Worm (Caenorhabditis elegans) whole organism, L4/young adult: ENCODE data around the gene cnc-5.

Experiments used
- W03F9.2 ChIP-seq: fragments of 150-350 bp; optimal IDR thresholded peaks from 2 replicates; lab custom pipeline; 2014; ENCODE audit warnings: missing biosample characterization, missing genetic modification characterization
- him-1 ChIP-seq: sonication (generic microtip); optimal IDR thresholded peaks from 2 replicates; lab custom pipeline; 2016; ENCODE audit warnings: missing genotype, missing genetic modification reagents, missing genetic modification characterization, missing compliant biosample characterization

DNA sequence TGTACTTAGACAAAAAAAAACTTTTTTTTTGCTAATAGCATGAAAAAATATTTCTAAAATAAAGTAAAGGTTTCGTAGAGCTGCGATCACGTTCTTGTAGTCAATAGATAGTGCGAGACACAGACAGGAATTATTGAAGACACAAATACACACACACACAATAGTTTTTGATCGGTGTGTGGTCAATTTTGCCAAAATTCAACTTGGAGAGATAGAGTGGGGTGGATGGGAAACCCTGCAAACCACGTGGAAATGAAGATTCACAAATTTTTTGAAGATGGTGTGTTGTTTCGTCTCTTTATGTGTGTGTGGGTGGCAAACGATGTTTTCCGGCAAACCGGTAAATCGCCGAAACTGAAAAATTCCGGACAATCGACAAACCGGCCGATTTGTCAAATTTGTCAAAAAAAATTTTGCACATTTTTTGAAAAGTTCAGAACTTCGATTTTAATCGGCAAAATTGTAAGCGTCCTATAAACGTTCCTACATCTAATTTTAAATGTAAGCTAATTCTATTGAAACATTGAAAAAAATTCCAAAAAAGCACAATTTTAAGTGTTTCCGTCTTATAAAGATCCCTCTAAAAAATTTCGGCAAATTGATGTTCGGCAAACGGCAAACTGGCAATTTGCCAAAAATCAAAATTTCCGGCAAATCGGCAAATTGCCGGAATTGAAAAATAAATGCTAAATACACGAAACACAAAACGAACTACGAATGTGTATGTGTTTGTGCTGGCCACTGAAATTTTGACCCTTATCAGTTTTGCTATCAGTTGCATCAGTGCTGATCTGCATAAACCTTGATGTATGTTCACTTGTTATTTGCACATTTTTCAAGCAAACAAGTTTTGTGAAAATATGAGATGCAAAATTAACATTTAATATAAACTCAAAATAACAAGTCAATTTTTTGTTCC, 12.4 kb upstream of the cnc-5 start:
- TF ChIP-seq him-1 (tag; lab: Kevin White, UChicago) = no peak
- no peak for TF ChIP-seq W03F9.2 (tag; lab: Kevin White, UChicago)
